Worm (Caenorhabditis elegans): ENCODE data around the gene K09A11.1.

The K09A11.1 gene

DNA sequence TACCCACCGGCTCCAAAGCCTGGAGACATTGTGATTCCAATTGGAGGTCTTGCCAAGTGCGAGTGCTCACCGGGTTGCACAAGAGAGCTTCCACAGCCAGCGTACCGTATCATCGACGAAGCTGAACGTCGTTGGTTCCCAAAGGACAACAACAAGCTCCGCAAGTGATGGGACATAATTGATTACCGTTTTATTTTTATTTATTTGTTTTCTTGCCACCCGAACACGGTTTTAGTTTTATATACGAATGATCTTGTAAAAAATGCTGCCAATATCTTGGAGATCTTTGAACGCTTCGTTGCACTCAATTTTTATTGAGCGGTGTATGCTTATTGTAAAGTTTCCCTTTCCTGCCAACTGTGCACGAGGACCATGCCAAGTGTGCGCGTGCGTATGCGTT lies 24.1 kb upstream of the K09A11.1 start, which contains the start of gene K08H2.4:
Gene K08H2.4, plus strand, starts transcription at position 301 of the 400 bp plus-strand sequence.
- TF ChIP-seq unc-86 (tag; optimal IDR thresholded peaks at IDR 0.05): no peak

DNA sequence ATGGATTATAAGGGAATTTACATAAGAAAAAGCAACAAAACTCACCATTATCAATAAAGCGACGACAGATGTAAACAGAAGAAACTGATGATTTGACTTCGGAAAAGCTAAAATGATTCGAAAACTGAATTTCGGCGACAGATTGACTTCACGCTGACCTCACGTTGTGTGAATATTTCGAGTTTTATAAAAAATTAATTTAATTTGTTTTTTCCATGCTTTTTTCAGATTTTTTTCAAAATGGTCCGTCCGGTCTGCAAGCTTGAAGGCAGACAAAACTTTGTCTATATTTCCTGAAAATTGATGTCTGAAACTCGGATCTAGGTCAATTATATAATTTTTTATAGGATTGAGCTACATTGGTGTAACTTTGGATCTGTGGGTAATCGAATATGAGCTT lies 20.1 kb upstream of the K09A11.1 start, which contains the start of gene K08H2.5:
Gene K08H2.5, minus strand, starts transcription at position 101 of the 400 bp plus-strand sequence.
- TF ChIP-seq lin-11 (tag; optimal IDR thresholded peaks at IDR 0.05) (no peak), hlh-15 (tag; optimal IDR thresholded peaks at IDR 0.05) (no peak), elt-2 (tag; optimal IDR thresholded peaks at IDR 0.05) (no peak), npax-4 (tag; optimal IDR thresholded peaks at IDR 0.05) (no peak), zip-5 (tag; optimal IDR thresholded peaks at IDR 0.05) (no peak), hlh-13 (GFP tag; optimal IDR thresholded peaks at IDR 0.05) (no peak), ceh-6 (GFP tag; optimal IDR thresholded peaks at IDR 0.05) (no peak), tbx-2 (tag; optimal IDR thresholded peaks at IDR 0.05) (no peak), hlh-30 (tag; optimal IDR thresholded peaks at IDR 0.05; ENCODE audit: insufficient read depth) (no peak)

DNA sequence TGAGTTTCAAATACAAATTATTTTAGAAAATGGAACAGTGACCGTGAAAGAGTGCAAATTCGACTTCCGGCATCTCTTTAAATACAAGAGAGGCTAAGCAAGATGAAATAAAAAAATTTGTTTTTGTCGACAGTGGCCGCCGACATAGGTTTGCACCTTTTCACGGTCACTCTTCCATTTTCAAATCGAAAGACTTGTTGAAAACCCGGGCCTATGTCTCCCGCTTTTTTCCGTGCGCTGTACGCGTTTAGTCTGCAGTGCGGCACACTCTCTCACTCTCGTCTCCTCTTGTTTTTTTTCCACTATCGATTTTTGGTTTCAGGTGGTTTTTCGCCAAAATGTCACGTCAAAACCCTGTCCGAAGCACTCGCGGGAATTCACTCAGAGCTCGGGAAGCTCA lies 17.2 kb upstream of the K09A11.1 start, which contains the start of gene hpl-1:
Gene hpl-1, plus strand, starts transcription at position 301 of the 400 bp plus-strand sequence.
- TF ChIP-seq K09A11.1 (tag; optimal IDR thresholded peaks at IDR 0.05; ENCODE audit: insufficient read depth): peak; percentile 10
- TF ChIP-seq ztf-16 (tag; optimal IDR thresholded peaks at IDR 0.05): no peak
- TF ChIP-seq nfya-1 (tag; optimal IDR thresholded peaks at IDR 0.05): no peak

DNA sequence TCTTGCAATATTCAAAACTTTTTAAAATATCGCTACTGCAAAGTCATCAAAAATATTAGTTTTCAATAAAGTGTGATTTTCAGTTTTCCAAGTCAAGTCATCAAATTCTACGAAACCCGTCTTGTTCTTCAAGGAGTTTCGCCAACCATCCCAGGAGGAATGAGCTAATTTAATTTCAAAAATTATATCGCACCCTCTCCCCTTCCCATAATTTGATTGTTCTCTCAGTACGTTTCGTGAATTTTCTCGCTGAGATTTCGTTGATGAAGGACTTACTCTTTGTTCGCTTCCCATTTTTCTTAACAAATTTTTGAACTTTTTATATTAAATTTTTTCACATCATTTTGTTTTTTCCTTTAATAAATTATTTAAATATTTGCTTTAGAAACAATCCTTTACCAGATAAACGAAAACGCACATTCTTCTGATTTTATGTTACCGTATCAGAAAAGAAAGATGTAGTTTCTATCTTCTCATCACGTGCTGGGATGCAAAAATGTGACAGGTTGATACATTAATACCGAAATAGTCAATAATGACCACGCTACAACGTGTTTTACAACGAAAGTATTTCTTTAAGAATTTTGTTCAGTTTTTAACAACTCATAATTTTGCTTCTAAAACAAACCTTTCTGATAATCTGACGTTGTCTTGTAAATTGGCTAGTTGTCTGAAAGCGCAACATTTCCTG lies 15.5 kb upstream of the K09A11.1 start:
- TF ChIP-seq K02D7.2 (tag; optimal IDR thresholded peaks at IDR 0.05): no peak
- peak; percentile 97 for TF ChIP-seq unc-42 (tag; optimal IDR thresholded peaks at IDR 0.05)

DNA sequence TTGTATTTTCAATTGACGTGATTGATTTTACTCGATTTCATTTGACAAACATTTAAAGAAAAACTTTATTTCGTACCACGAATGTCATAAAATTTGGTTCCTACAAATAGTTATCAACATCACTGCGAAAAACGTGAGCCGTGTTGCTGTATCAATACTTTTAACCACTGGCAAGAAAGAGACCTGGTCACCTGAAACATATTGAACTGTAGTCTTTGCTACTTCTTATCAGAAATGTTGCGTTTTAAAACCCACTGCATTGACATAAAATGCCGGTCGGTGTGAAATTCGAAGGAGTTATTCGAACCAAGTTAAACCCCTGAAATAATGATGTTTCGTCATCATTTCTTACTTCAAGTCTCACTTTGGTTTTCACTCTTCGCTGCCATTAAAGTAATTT lies 14.7 kb upstream of the K09A11.1 start:
- TF ChIP-seq hlh-30 (tag; optimal IDR thresholded peaks at IDR 0.05; ENCODE audit: insufficient read depth): no peak
- TF ChIP-seq ceh-45 (GFP tag; IDR thresholded peaks at IDR 0.05): no peak
- TF ChIP-seq ztf-16 (tag; optimal IDR thresholded peaks at IDR 0.05): no peak
- TF ChIP-seq C08G9.2 (tag; optimal IDR thresholded peaks at IDR 0.05): no peak
- no peak for TF ChIP-seq nhr-232 (tag; optimal IDR thresholded peaks at IDR 0.05)
- TF ChIP-seq nfya-1 (tag; optimal IDR thresholded peaks at IDR 0.05): no peak
- no peak for TF ChIP-seq ceh-30 (tag; optimal IDR thresholded peaks at IDR 0.05)
- no peak for TF ChIP-seq pha-4 (tag; optimal IDR thresholded peaks at IDR 0.05)

DNA sequence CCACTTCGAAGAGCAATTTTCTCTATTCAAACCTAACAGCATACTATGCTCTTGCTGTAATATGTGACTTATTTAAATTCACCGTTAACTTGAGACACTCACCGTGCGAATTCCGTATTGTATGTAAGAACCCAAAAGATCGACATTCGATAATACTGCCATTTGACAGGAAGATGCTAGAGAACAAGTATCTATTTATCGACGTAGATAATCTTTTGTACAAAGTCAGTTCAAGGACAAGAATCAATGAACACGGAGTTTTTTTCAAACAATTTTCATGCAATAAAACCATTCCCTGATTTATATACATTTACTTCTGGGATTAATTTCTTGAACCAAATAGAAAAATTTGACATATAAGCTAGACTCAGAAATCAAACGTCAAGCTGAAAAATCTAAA lies 14.0 kb upstream of the K09A11.1 start, which contains the start of gene K08H2.7:
Gene K08H2.7, minus strand, starts transcription at position 173 of the 400 bp plus-strand sequence.
- no peak for TF ChIP-seq rnt-1 (tag; optimal IDR thresholded peaks at IDR 0.05)
- TF ChIP-seq hlh-30 (tag; optimal IDR thresholded peaks at IDR 0.05; ENCODE audit: insufficient read depth): no peak
- no peak for TF ChIP-seq pax-1 (tag; optimal IDR thresholded peaks at IDR 0.05)
- no peak for TF ChIP-seq sox-2 (GFP tag; IDR thresholded peaks at IDR 0.05)
- no peak for TF ChIP-seq T23F11.4 (GFP tag; optimal IDR thresholded peaks at IDR 0.05)
- TF ChIP-seq ref-2 (tag; optimal IDR thresholded peaks at IDR 0.05): no peak
- TF ChIP-seq hlh-8 (tag; optimal IDR thresholded peaks at IDR 0.05): no peak
- TF ChIP-seq odd-2 (tag; optimal IDR thresholded peaks at IDR 0.05): no peak
- TF ChIP-seq ceh-31 (tag; optimal IDR thresholded peaks at IDR 0.05): no peak
- TF ChIP-seq pat-9 (tag; optimal IDR thresholded peaks at IDR 0.05): no peak
- no peak for TF ChIP-seq nhr-232 (tag; optimal IDR thresholded peaks at IDR 0.05)
- TF ChIP-seq ceh-14 (tag; optimal IDR thresholded peaks at IDR 0.05): no peak
- TF ChIP-seq pqm-1 (tag; optimal IDR thresholded peaks at IDR 0.05): no peak
- no peak for TF ChIP-seq sdc-2 (tag; optimal IDR thresholded peaks at IDR 0.05)

Measured in whole organism, late embryonic.